Worm (Caenorhabditis elegans) whole organism, L4/young adult: ENCODE measurements around the gene Y73C8C.10.

Source experiments
- dao-5 ChIP-seq: sonication (generic microtip); optimal IDR thresholded peaks from 2 replicates; lab custom pipeline; 2016; ENCODE audit warnings: missing genotype, missing genetic modification characterization, moderate library complexity, missing compliant biosample characterization
- him-1 ChIP-seq: sonication (generic microtip); optimal IDR thresholded peaks from 2 replicates; lab custom pipeline; 2016; ENCODE audit warnings: missing genotype, missing genetic modification reagents, missing genetic modification characterization, missing compliant biosample characterization

- TF ChIP-seq him-1 (tag; lab: Kevin White, UChicago) (no peak), dao-5 (tag; lab: Kevin White, UChicago) (no peak)
These were observed 48.6 kb upstream of the Y73C8C.10 start, which contains the start of gene srab-8 for ce11 chrV:3176161-3176560.
